Worm (Caenorhabditis elegans): Measurements from ENCODE around the gene F01D5.6.

The F01D5.6 gene

ce11 chrII:13976161-13976560 is 30.1 kb upstream of the F01D5.6 start, which contains the start of gene Y39G8B.2:
Gene Y39G8B.2, minus strand, starts transcription at chrII:13976221.
- TF ChIP-seq ztf-1 (GFP tag; conservative IDR thresholded peaks at IDR 0.05) (no peak), ceh-16 (tag; optimal IDR thresholded peaks at IDR 0.05) (no peak), mbf-1 (tag; optimal IDR thresholded peaks at IDR 0.05) (no peak), sma-3 (GFP tag; optimal IDR thresholded peaks at IDR 0.05) (peak; percentile 74), unc-55 (GFP tag; optimal IDR thresholded peaks at IDR 0.05) (peak; percentile 93), gmeb-1 (tag; optimal IDR thresholded peaks at IDR 0.05) (peak; percentile 81), blmp-1 (tag; optimal IDR thresholded peaks at IDR 0.05; ENCODE audit: insufficient read depth) (peak; percentile 55), lin-39 (tag; optimal IDR thresholded peaks at IDR 0.05) (no peak), mdl-1 (tag; optimal IDR thresholded peaks at IDR 0.05) (no peak), nhr-12 (tag; optimal IDR thresholded peaks at IDR 0.05) (no peak), nhr-21 (tag; optimal IDR thresholded peaks at IDR 0.05) (peak; percentile 51), snpc-4 (tag; optimal IDR thresholded peaks at IDR 0.05) (peak; percentile 84), ZK546.5 (tag; optimal IDR thresholded peaks at IDR 0.05) (peak; percentile 15), ceh-82 (tag; optimal IDR thresholded peaks at IDR 0.05) (peak; percentile 29), nhr-6 (tag; optimal IDR thresholded peaks at IDR 0.05) (no peak), nhr-11 (tag; optimal IDR thresholded peaks at IDR 0.05) (no peak), elt-3 (tag; optimal IDR thresholded peaks at IDR 0.05) (no peak), nhr-25 (tag; optimal IDR thresholded peaks at IDR 0.05) (peak; percentile 86), nhr-23 (tag; optimal IDR thresholded peaks at IDR 0.05) (no peak), crh-2 (tag; optimal IDR thresholded peaks at IDR 0.05) (peak; percentile 83), nhr-10 (tag; optimal IDR thresholded peaks at IDR 0.05) (no peak), ztf-4 (tag; optimal IDR thresholded peaks at IDR 0.05) (no peak), fos-1 (tag; optimal IDR thresholded peaks at IDR 0.05) (peak; percentile 65), ztf-11 (tag; optimal IDR thresholded peaks at IDR 0.05) (no peak), unc-62 (GFP tag; optimal IDR thresholded peaks at IDR 0.05) (no peak), nhr-237 (tag; optimal IDR thresholded peaks at IDR 0.05) (no peak), lsy-2 (tag; optimal IDR thresholded peaks at IDR 0.05) (peak; percentile 77 to 92), egl-27 (tag; optimal IDR thresholded peaks at IDR 0.05) (peak; percentile 36), lin-11 (tag; optimal IDR thresholded peaks at IDR 0.05) (peak; percentile 75), F13H6.1 (tag; optimal IDR thresholded peaks at IDR 0.05) (peak; percentile 78), unc-39 (tag; optimal IDR thresholded peaks at IDR 0.05) (no peak), dmd-4 (tag; optimal IDR thresholded peaks at IDR 0.05) (no peak), lin-13 (GFP tag; optimal IDR thresholded peaks at IDR 0.05) (peak; percentile 90), C34F6.9 (tag; optimal IDR thresholded peaks at IDR 0.05) (peak; percentile 92), alr-1 (tag; optimal IDR thresholded peaks at IDR 0.05) (no peak), sma-9 (GFP tag; optimal IDR thresholded peaks at IDR 0.05) (peak; percentile 72), sma-9 (tag; optimal IDR thresholded peaks at IDR 0.05) (no peak), aly-2 (tag; optimal IDR thresholded peaks at IDR 0.05) (no peak), zag-1 (tag; optimal IDR thresholded peaks at IDR 0.05) (peak; percentile 31), skn-1 (tag; optimal IDR thresholded peaks at IDR 0.05) (peak; percentile 5), R02D3.7 (tag; optimal IDR thresholded peaks at IDR 0.05) (no peak), nhr-129 (tag; optimal IDR thresholded peaks at IDR 0.05) (peak; percentile 80), Y55F3AM.14 (GFP tag; optimal IDR thresholded peaks at IDR 0.05) (peak; percentile 49), mab-5 (tag; optimal IDR thresholded peaks at IDR 0.05) (peak; percentile 59), ama-1 (optimal IDR thresholded peaks at IDR 0.05) (no peak), nhr-77 (tag; optimal IDR thresholded peaks at IDR 0.05) (peak; percentile 63), elt-1 (tag; optimal IDR thresholded peaks at IDR 0.05) (no peak), sem-4 (tag; optimal IDR thresholded peaks at IDR 0.05) (peak; percentile 22), peb-1 (tag; optimal IDR thresholded peaks at IDR 0.05) (no peak)

Measured in whole organism, L2 larva.